Worm (Caenorhabditis elegans) whole organism, late embryonic: Measurements from ENCODE around the gene col-38.

Experiments used
- Y22D7AL.16 ChIP-seq: sonication (generic microtip); optimal IDR thresholded peaks from 2 replicates; lab custom pipeline; 2016; ENCODE audit warnings: missing genetic modification characterization, missing compliant biosample characterization
- elt-2 ChIP-seq: sonication (generic microtip); optimal IDR thresholded peaks from 2 replicates; lab custom pipeline; 2016; ENCODE audit warnings: missing genetic modification reagents, missing genetic modification characterization, missing compliant biosample characterization
- gmeb-2 ChIP-seq: sonication (generic microtip); optimal IDR thresholded peaks from 2 replicates; lab custom pipeline; 2016; ENCODE audit warnings: missing genetic modification characterization, inconsistent platforms, missing compliant biosample characterization
- hlh-6 ChIP-seq: sonication (generic microtip); optimal IDR thresholded peaks from 2 replicates; lab custom pipeline; 2016; ENCODE audit warnings: missing genotype, missing genetic modification characterization, missing compliant biosample characterization

- TF ChIP-seq Y22D7AL.16 (tag; lab: Kevin White, UChicago): no peak
- no peak for TF ChIP-seq gmeb-2
- TF ChIP-seq hlh-6: no peak
- TF ChIP-seq elt-2 (tag; lab: Kevin White, UChicago): no peak
Measured at ce11 chrII:8518210-8518609, 50.7 kb downstream of the col-38 start, which contains the start of gene T13H5.8.
